Worm (Caenorhabditis elegans): ENCODE measurements around the gene gsnl-1.
A peak's percentile ranks its signal among the peaks of the same experiment; 100 is the strongest.

Gene gsnl-1

DNA sequence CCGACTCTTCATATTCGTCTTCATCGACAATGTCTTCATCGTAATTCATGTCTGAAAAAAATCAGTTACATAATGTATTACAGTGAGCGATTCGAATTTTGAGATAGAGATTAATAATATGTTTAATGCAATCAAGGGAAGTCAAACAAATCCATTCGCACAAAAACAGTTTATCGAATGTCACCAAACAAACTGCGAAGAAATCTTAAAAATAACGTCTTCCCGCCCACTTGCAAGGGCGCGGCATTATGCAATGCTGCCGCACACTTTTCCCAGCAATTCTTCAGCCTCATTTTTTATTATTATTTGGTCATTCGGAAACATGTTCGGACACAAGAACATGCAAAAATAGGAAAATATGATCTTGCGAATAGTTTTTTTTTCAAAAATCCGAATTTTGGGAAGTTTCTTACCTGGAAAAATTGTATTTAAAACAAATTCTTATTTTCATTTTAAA lies 47.4 kb downstream of the gsnl-1 start, which contains the start of gene mdf-1 (continued):
- TF ChIP-seq zfp-3 (GFP tag; conservative IDR thresholded peaks at IDR 0.05) (no peak), ama-1 (optimal IDR thresholded peaks at IDR 0.05) (peak; percentile 84), ctbp-1 (GFP tag; IDR thresholded peaks at IDR 0.05) (no peak), fkh-10 (GFP tag; optimal IDR thresholded peaks at IDR 0.05) (no peak), aly-2 (tag; optimal IDR thresholded peaks at IDR 0.05) (no peak), snpc-4 (tag; optimal IDR thresholded peaks at IDR 0.05) (no peak), ceh-62 (tag; optimal IDR thresholded peaks at IDR 0.05) (no peak), dmd-6 (GFP tag; IDR thresholded peaks at IDR 0.05) (peak; percentile 19; the same call in 1 of the 2 replicates), daf-16 (GFP tag; optimal IDR thresholded peaks at IDR 0.05) (no peak), daf-16 (tag; optimal IDR thresholded peaks at IDR 0.05) (peak; percentile 49), nhr-10 (tag; optimal IDR thresholded peaks at IDR 0.05) (peak; percentile 5), mes-2 (tag; optimal IDR thresholded peaks at IDR 0.05; ENCODE audit: poor library complexity, severe bottlenecking) (peak; percentile 91), unc-130 (GFP tag; optimal IDR thresholded peaks at IDR 0.05) (no peak), spr-1 (tag; optimal IDR thresholded peaks at IDR 0.05) (peak; percentile 47), nhr-28 (tag; optimal IDR thresholded peaks at IDR 0.05) (peak; percentile 48), gei-8 (GFP tag; optimal IDR thresholded peaks at IDR 0.05) (no peak), D1046.2 (GFP tag; IDR thresholded peaks at IDR 0.05) (peak; percentile 57; the same call in 1 of the 2 replicates), mep-1 (tag; optimal IDR thresholded peaks at IDR 0.05) (peak; percentile 90), spr-3 (GFP tag; optimal IDR thresholded peaks at IDR 0.05) (no peak), madf-9 (GFP tag; conservative IDR thresholded peaks at IDR 0.05) (peak; percentile 38; the same call in 1 of the 2 replicates), Y5F2A.4 (GFP tag; optimal IDR thresholded peaks at IDR 0.05) (no peak), jun-1 (tag; optimal IDR thresholded peaks at IDR 0.05) (no peak), lin-29 (GFP tag; IDR thresholded peaks at IDR 0.05) (no peak), rbr-2 (tag; optimal IDR thresholded peaks at IDR 0.05) (peak; percentile 57), madf-5 (GFP tag; IDR thresholded peaks at IDR 0.05) (no peak), lsy-2 (tag; optimal IDR thresholded peaks at IDR 0.05) (peak; percentile 21 to 86), lir-3 (tag; optimal IDR thresholded peaks at IDR 0.05) (no peak), zip-2 (tag; optimal IDR thresholded peaks at IDR 0.05) (no peak), hlh-30 (tag; optimal IDR thresholded peaks at IDR 0.05; ENCODE audit: insufficient read depth) (peak; percentile 58), lin-13 (GFP tag; optimal IDR thresholded peaks at IDR 0.05) (peak; percentile 54), F37D6.2 (tag; optimal IDR thresholded peaks at IDR 0.05) (peak; percentile 23), nhr-77 (tag; optimal IDR thresholded peaks at IDR 0.05) (peak; percentile 82), T26A8.4 (GFP tag; IDR thresholded peaks at IDR 0.05) (peak; percentile 60; the same call in 1 of the 2 replicates), lin-1 (GFP tag; IDR thresholded peaks at IDR 0.05) (no peak), lin-38 (GFP tag; IDR thresholded peaks at IDR 0.05) (peak; percentile 61), hmg-1.1 (GFP tag; IDR thresholded peaks at IDR 0.05) (peak; percentile 45; the same call in 1 of the 2 replicates), nhr-6 (tag; optimal IDR thresholded peaks at IDR 0.05) (peak; percentile 48), ceh-44 (GFP tag; IDR thresholded peaks at IDR 0.05) (no peak), daf-8 (GFP tag; IDR thresholded peaks at IDR 0.05) (no peak), ces-1 (GFP tag; optimal IDR thresholded peaks at IDR 0.05) (no peak), pqm-1 (tag; optimal IDR thresholded peaks at IDR 0.05) (no peak), R02D3.7 (tag; optimal IDR thresholded peaks at IDR 0.05) (no peak), saeg-2 (GFP tag; IDR thresholded peaks at IDR 0.05) (no peak), cey-2 (tag; optimal IDR thresholded peaks at IDR 0.05; ENCODE audit: borderline replicate concordance, insufficient read depth) (no peak), nhr-11 (tag; optimal IDR thresholded peaks at IDR 0.05) (peak; percentile 26), ceh-28 (tag; optimal IDR thresholded peaks at IDR 0.05) (no peak), pha-4 (GFP tag; IDR thresholded peaks at IDR 0.05) (0 out of 2 replicates have a peak, but pooled peaks have one; percentile 43), pha-4 (tag; optimal IDR thresholded peaks at IDR 0.05) (peak; percentile 38), sdz-12 (GFP tag; optimal IDR thresholded peaks at IDR 0.05) (no peak), ceh-32 (tag; optimal IDR thresholded peaks at IDR 0.05; ENCODE audit: poor library complexity) (no peak), F49E8.2 (tag; optimal IDR thresholded peaks at IDR 0.05; ENCODE audit: borderline replicate concordance) (no peak), daf-19 (GFP tag; conservative IDR thresholded peaks at IDR 0.05) (0 out of 2 replicates have a peak, but pooled peaks have one; percentile 15)
